Fruit fly (Drosophila melanogaster) whole organism, embryonic: ENCODE data around the gene BthD.

ENCODE experiments used
- Bgb ChIP-seq: fragments of 200-800 bp; sonication (Bioruptor generic); IDR thresholded peaks from 2 replicates; pipeline ENCODE4 v1.3.6; 2022; ENCODE audit warnings: missing biosample characterization, missing genetic modification characterization; ENCODE audit not compliant: partially characterized antibody
- BtbVII ChIP-seq: fragments of 200-800 bp; sonication (Bioruptor generic); optimal IDR thresholded peaks from 3 replicates; lab custom pipeline; 2017; ENCODE audit warnings: missing biosample characterization, mild to moderate bottlenecking, missing genetic modification characterization
- CG11695 ChIP-seq: fragments of 200-800 bp; sonication (Bioruptor generic); IDR thresholded peaks from 3 replicates; pipeline ENCODE4 v1.3.6; 2022; ENCODE audit warnings: missing biosample characterization, missing genetic modification characterization
- CG12155 ChIP-seq: fragments of 200-800 bp; sonication (Bioruptor generic); optimal IDR thresholded peaks from 3 replicates; lab custom pipeline; 2016; ENCODE audit warnings: missing biosample characterization, missing genetic modification characterization
- CG16813 ChIP-seq: fragments of 200-800 bp; sonication (Bioruptor generic); IDR thresholded peaks from 3 replicates; pipeline ENCODE4 v1.3.6; 2022; ENCODE audit warnings: missing biosample characterization, missing genetic modification characterization; ENCODE audit not compliant: partially characterized antibody
- CG17359 ChIP-seq: fragments of 200-800 bp; sonication (Bioruptor generic); optimal IDR thresholded peaks from 3 replicates; lab custom pipeline; 2018; ENCODE audit warnings: missing biosample characterization, mild to moderate bottlenecking, missing genetic modification characterization, moderate library complexity
- CG17612 ChIP-seq: fragments of 200-800 bp; sonication (Bioruptor generic); IDR thresholded peaks from 2 replicates; pipeline ENCODE4 v1.3.6; 2022; ENCODE audit warnings: missing biosample characterization, missing genetic modification characterization
- CG1832 ChIP-seq: fragments of 200-800 bp; sonication (Bioruptor generic); optimal IDR thresholded peaks from 2 replicates; lab custom pipeline; 2017; ENCODE audit warnings: missing biosample characterization, mild to moderate bottlenecking, missing genetic modification characterization, inconsistent platforms
- CG18476 ChIP-seq: fragments of 200-800 bp; sonication (Bioruptor generic); optimal IDR thresholded peaks from 2 replicates; lab custom pipeline; 2016; ENCODE audit warnings: missing biosample characterization, mild to moderate bottlenecking, missing genetic modification characterization
- CG32532 ChIP-seq: fragments of 200-800 bp; sonication (Bioruptor generic); IDR thresholded peaks from 2 replicates; pipeline ENCODE4 v1.3.6; 2022; ENCODE audit warnings: missing biosample characterization, missing genetic modification characterization
- CG34224 ChIP-seq: fragments of 200-800 bp; sonication (Bioruptor generic); IDR thresholded peaks from 3 replicates; pipeline ENCODE4 v1.3.6; 2022; ENCODE audit warnings: missing biosample characterization, missing genetic modification characterization; ENCODE audit not compliant: partially characterized antibody
- CG34376 ChIP-seq: fragments of 200-800 bp; sonication (Bioruptor generic); optimal IDR thresholded peaks from 2 replicates; lab custom pipeline; 2018; ENCODE audit warnings: missing biosample characterization, mild to moderate bottlenecking, missing genetic modification characterization
- CG43689 ChIP-seq: fragments of 200-800 bp; sonication (Bioruptor generic); IDR thresholded peaks from 2 replicates; pipeline ENCODE4 v1.3.6; 2022; ENCODE audit warnings: missing biosample characterization, missing genetic modification characterization
- CG4404 ChIP-seq: fragments of 200-800 bp; sonication (Bioruptor generic); IDR thresholded peaks from 2 replicates; pipeline ENCODE4 v1.3.6; 2022; ENCODE audit warnings: missing biosample characterization, missing genetic modification characterization
- CG4730 ChIP-seq: fragments of 200-800 bp; sonication (Bioruptor generic); IDR thresholded peaks from 2 replicates; pipeline ENCODE4 v1.3.6; 2022; ENCODE audit warnings: missing biosample characterization, missing genetic modification characterization
- CG6175 ChIP-seq: fragments of 200-800 bp; sonication (Bioruptor generic); IDR thresholded peaks from 3 replicates; pipeline ENCODE4 v1.3.6; 2022; ENCODE audit warnings: missing biosample characterization, missing genetic modification characterization
- CG6654 ChIP-seq: fragments of 200-800 bp; sonication (Bioruptor generic); optimal IDR thresholded peaks from 2 replicates; lab custom pipeline; 2017; ENCODE audit warnings: missing biosample characterization, mild to moderate bottlenecking, missing genetic modification characterization
- CG8765 ChIP-seq: fragments of 200-800 bp; sonication (Bioruptor generic); IDR thresholded peaks from 2 replicates; pipeline ENCODE4 v1.3.6; 2022; ENCODE audit warnings: missing biosample characterization, missing genetic modification characterization
- CG9876 ChIP-seq: fragments of 200-800 bp; sonication (Bioruptor generic); optimal IDR thresholded peaks from 2 replicates; lab custom pipeline; 2016; ENCODE audit warnings: missing biosample characterization, missing genetic modification characterization
- CHES-1-like ChIP-seq: fragments of 200-800 bp; sonication (Bioruptor generic); optimal IDR thresholded peaks from 2 replicates; lab custom pipeline; 2016; ENCODE audit warnings: missing biosample characterization, missing genetic modification characterization
- D ChIP-seq, 2 experiments: fragments of 200-800 bp in 1 of 2; fragments of >200 bp in 1 of 2; sonication (Bioruptor generic) in 1 of 2; optimal IDR thresholded peaks; 2 replicates in 1 of 2; 3 replicates in 1 of 2; lab custom pipeline; 2017; ENCODE audit warnings: mild to moderate bottlenecking in 1 of 2, missing biosample characterization in 1 of 2, missing genetic modification characterization in 1 of 2, missing genetic modification reagents in 1 of 2
- Dp ChIP-seq: fragments of 200-800 bp; sonication (Bioruptor generic); optimal IDR thresholded peaks from 2 replicates; lab custom pipeline; 2018; ENCODE audit warnings: missing biosample characterization, mild to moderate bottlenecking, missing genetic modification characterization, moderate library complexity
- H15 ChIP-seq: fragments of 200-800 bp; sonication (Bioruptor generic); IDR thresholded peaks from 3 replicates; pipeline ENCODE4 v1.3.6; 2022; ENCODE audit warnings: missing biosample characterization, missing genetic modification characterization
- HLH4C ChIP-seq: fragments of 200-800 bp; sonication (Bioruptor generic); IDR thresholded peaks from 3 replicates; pipeline ENCODE4 v1.3.6; 2022; ENCODE audit warnings: missing biosample characterization, missing genetic modification characterization; ENCODE audit not compliant: partially characterized antibody
- Hmx ChIP-seq: fragments of 200-800 bp; sonication (Bioruptor generic); optimal IDR thresholded peaks from 2 replicates; lab custom pipeline; 2016; ENCODE audit warnings: missing biosample characterization, missing genetic modification characterization
- Hr51 ChIP-seq, 2 experiments: fragments of 200-800 bp; sonication (Bioruptor generic); optimal IDR thresholded peaks; 2 replicates in 1 of 2; 3 replicates in 1 of 2; lab custom pipeline; 2016 to 2018; ENCODE audit warnings: missing biosample characterization in 2 of 2, missing genetic modification characterization in 2 of 2, mild to moderate bottlenecking in 1 of 2, moderate library complexity in 1 of 2
- Mad ChIP-seq: fragments of 200-800 bp; sonication (Bioruptor generic); optimal IDR thresholded peaks from 2 replicates; lab custom pipeline; 2016; ENCODE audit warnings: missing biosample characterization, missing genetic modification characterization
- NC2β ChIP-seq: fragments of 200-800 bp; sonication (Bioruptor generic); optimal IDR thresholded peaks from 2 replicates; lab custom pipeline; 2016; ENCODE audit warnings: missing biosample characterization, missing genetic modification characterization
- Rx ChIP-seq: fragments of 200-800 bp; sonication (Bioruptor generic); IDR thresholded peaks from 2 replicates; pipeline ENCODE4 v1.3.6; 2022; ENCODE audit warnings: missing biosample characterization, missing genetic modification characterization
- az2 ChIP-seq: fragments of 200-800 bp; sonication (Bioruptor generic); optimal IDR thresholded peaks from 3 replicates; lab custom pipeline; 2016; ENCODE audit warnings: missing biosample characterization, missing genetic modification characterization
- crol ChIP-seq: fragments of 200-800 bp; sonication (Bioruptor generic); IDR thresholded peaks from 2 replicates; pipeline ENCODE4 v1.3.6; 2022; ENCODE audit warnings: missing biosample characterization, missing genetic modification characterization
- danr ChIP-seq: fragments of 200-800 bp; sonication (Bioruptor generic); IDR thresholded peaks from 2 replicates; pipeline ENCODE4 v1.3.6; 2022; ENCODE audit warnings: missing biosample characterization, missing genetic modification characterization
- dysf ChIP-seq: fragments of 200-800 bp; sonication (Bioruptor generic); IDR thresholded peaks from 3 replicates; pipeline ENCODE4 v1.3.6; 2022; ENCODE audit warnings: missing biosample characterization, missing genetic modification characterization
- eve ChIP-seq, 2 experiments: fragments of >200 bp; optimal IDR thresholded peaks; 2 replicates each; lab custom pipeline; 2017; ENCODE audit warnings: missing biosample characterization in 2 of 2, missing genetic modification characterization in 2 of 2
- eyg ChIP-seq: fragments of 200-800 bp; sonication (Bioruptor generic); optimal IDR thresholded peaks from 3 replicates; lab custom pipeline; 2016; ENCODE audit warnings: missing biosample characterization, missing genetic modification characterization
- gce ChIP-seq: fragments of 200-800 bp; sonication (Bioruptor generic); IDR thresholded peaks from 3 replicates; pipeline ENCODE4 v1.3.6; 2022; ENCODE audit warnings: missing biosample characterization, missing genetic modification characterization
- gfzf ChIP-seq: fragments of 200-800 bp; sonication (Bioruptor generic); optimal IDR thresholded peaks from 2 replicates; lab custom pipeline; 2016; ENCODE audit warnings: missing biosample characterization, mild to moderate bottlenecking, missing genetic modification characterization, moderate library complexity
- gsb ChIP-seq: fragments of 200-800 bp; sonication (Bioruptor generic); IDR thresholded peaks from 2 replicates; pipeline ENCODE4 v1.3.6; 2022; ENCODE audit warnings: missing biosample characterization, missing genetic modification characterization
- gt ChIP-seq: fragments of 200-800 bp; sonication (Bioruptor generic); IDR thresholded peaks from 2 replicates; pipeline ENCODE4 v1.3.6; 2022; ENCODE audit warnings: missing biosample characterization, missing genetic modification characterization
- jumu ChIP-seq: fragments of 200-800 bp; sonication (Bioruptor generic); optimal IDR thresholded peaks from 3 replicates; lab custom pipeline; 2016; ENCODE audit warnings: missing biosample characterization, missing genetic modification characterization
- p53 ChIP-seq: fragments of 200-800 bp; sonication (Bioruptor generic); optimal IDR thresholded peaks from 2 replicates; lab custom pipeline; 2016; ENCODE audit warnings: missing biosample characterization, missing genetic modification characterization
- schlank ChIP-seq: fragments of 200-800 bp; sonication (Bioruptor generic); optimal IDR thresholded peaks from 2 replicates; lab custom pipeline; 2018; ENCODE audit warnings: missing biosample characterization, mild to moderate bottlenecking, missing genetic modification characterization
- sd ChIP-seq: fragments of 200-800 bp; sonication (Bioruptor generic); optimal IDR thresholded peaks from 3 replicates; lab custom pipeline; 2018; ENCODE audit warnings: missing biosample characterization, mild to moderate bottlenecking, missing genetic modification characterization, moderate library complexity
- sens-2 ChIP-seq: fragments of 200-800 bp; sonication (Bioruptor generic); IDR thresholded peaks from 2 replicates; pipeline ENCODE4 v1.3.6; 2022; ENCODE audit warnings: missing biosample characterization, missing genetic modification characterization
- shn ChIP-seq: fragments of 200-800 bp; sonication (Bioruptor generic); optimal IDR thresholded peaks from 3 replicates; lab custom pipeline; 2016; ENCODE audit warnings: missing biosample characterization, missing genetic modification characterization
- sim ChIP-seq: fragments of 200-800 bp; sonication (Bioruptor generic); IDR thresholded peaks from 2 replicates; pipeline ENCODE4 v1.3.6; 2022; ENCODE audit warnings: missing biosample characterization, missing genetic modification characterization
- stc ChIP-seq: fragments of 200-800 bp; sonication (Bioruptor generic); IDR thresholded peaks from 2 replicates; pipeline ENCODE4 v1.3.6; 2022; ENCODE audit warnings: missing biosample characterization, missing genetic modification characterization
- sug ChIP-seq: fragments of 200-800 bp; optimal IDR thresholded peaks from 2 replicates; lab custom pipeline; 2019; ENCODE audit warnings: missing biosample characterization, mild to moderate bottlenecking, missing genetic modification characterization, moderate library complexity
- tin ChIP-seq: fragments of 200-800 bp; sonication (Bioruptor generic); optimal IDR thresholded peaks from 3 replicates; lab custom pipeline; 2016; ENCODE audit warnings: missing biosample characterization, missing genetic modification characterization
- vnd ChIP-seq: fragments of 200-800 bp; sonication (Bioruptor generic); IDR thresholded peaks from 3 replicates; pipeline ENCODE4 v1.3.6; 2022; ENCODE audit warnings: missing biosample characterization, missing genetic modification characterization; ENCODE audit not compliant: partially characterized antibody
- zfh1 ChIP-seq: fragments of 200-800 bp; sonication (Bioruptor generic); IDR thresholded peaks from 3 replicates; pipeline ENCODE4 v1.3.6; 2022; ENCODE audit warnings: missing biosample characterization, missing genetic modification characterization

Gene BthD

DNA sequence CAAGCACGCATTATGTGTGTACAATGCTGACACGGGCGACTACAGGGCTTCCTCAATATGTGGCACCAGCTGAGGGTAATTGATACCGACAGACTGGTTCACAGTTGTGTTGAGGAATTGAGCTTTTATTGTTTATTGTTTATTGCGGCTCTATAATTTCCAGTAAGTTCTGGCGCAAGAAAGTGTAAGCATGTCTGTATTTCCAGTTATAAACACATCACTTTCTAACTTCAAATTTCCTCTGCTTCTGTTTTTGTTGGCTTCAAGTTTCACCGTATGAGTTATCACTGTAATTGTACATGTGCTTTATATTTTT is 14.6 kb downstream of the BthD start (continued):
- TF ChIP-seq stc (peak; percentile 58), Hmx (peak; percentile 21), zfh1 (GFP tag; lab: Robert Waterston, UW) (peak; percentile 56; the same call in 2 of the 3 replicates), eve (GFP tag; optimal IDR thresholded peaks at IDR 0.05; lab: Kevin White, UChicago) (no peak), tin (GFP tag; lab: Kevin White, UChicago) (peak; percentile 73), H15 (GFP tag; lab: Robert Waterston, UW) (peak; percentile 73; the same call in 2 of the 3 replicates), D (optimal IDR thresholded peaks at IDR 0.05; lab: Kevin White, UChicago) (no peak), D (GFP tag; optimal IDR thresholded peaks at IDR 0.05; lab: Kevin White, UChicago) (peak; percentile 56), sens-2 (GFP tag; lab: Robert Waterston, UW) (no peak), CG9876 (peak; percentile 65), CG16813 (no peak), NC2β (GFP tag; lab: Kevin White, UChicago) (peak; percentile 71), HLH4C (GFP tag; lab: Robert Waterston, UW) (no peak), CG34376 (GFP tag; lab: Kevin White, UChicago) (peak; percentile 78), CG4404 (GFP tag; lab: Robert Waterston, UW) (peak; percentile 58), CG1832 (GFP tag; lab: Kevin White, UChicago) (no peak), gfzf (no peak), Dp (no peak), az2 (GFP tag; lab: Kevin White, UChicago) (peak; percentile 76), sim (GFP tag; lab: Robert Waterston, UW) (no peak), CG4730 (peak; percentile 50; the same call in 1 of the 2 replicates), shn (GFP tag; lab: Kevin White, UChicago) (peak; percentile 84), Hr51 (GFP tag; optimal IDR thresholded peaks at IDR 0.05; lab: Kevin White, UChicago) (peak; percentile 34 to 82), CG43689 (GFP tag; lab: Robert Waterston, UW) (no peak), sd (tag; lab: Kevin White, UChicago) (peak; percentile 69), crol (GFP tag; lab: Robert Waterston, UW) (no peak), p53 (peak; percentile 47), CG17359 (tag; lab: Kevin White, UChicago) (peak; percentile 75), dysf (peak; percentile 91), CG18476 (no peak), schlank (tag; lab: Kevin White, UChicago) (peak; percentile 50), sug (tag; lab: Kevin White, UChicago) (peak; percentile 66), CG6654 (GFP tag; lab: Kevin White, UChicago) (peak; percentile 0), gt (GFP tag; lab: Robert Waterston, UW) (no peak), CG11695 (GFP tag; lab: Robert Waterston, UW) (peak; percentile 78), CG12155 (GFP tag; lab: Kevin White, UChicago) (peak; percentile 66), BtbVII (GFP tag; lab: Kevin White, UChicago) (peak; percentile 72), CHES-1-like (GFP tag; lab: Kevin White, UChicago) (peak; percentile 76), Rx (GFP tag; lab: Robert Waterston, UW) (peak; percentile 28; the same call in 1 of the 2 replicates), Bgb (GFP tag; lab: Robert Waterston, UW) (no peak), gsb (GFP tag; lab: Robert Waterston, UW) (0 out of 2 replicates have a peak, but pooled peaks have one; percentile 38), vnd (GFP tag; lab: Robert Waterston, UW) (no peak), eyg (GFP tag; lab: Kevin White, UChicago) (peak; percentile 22), CG34224 (GFP tag; lab: Robert Waterston, UW) (no peak), CG8765 (no peak), Mad (GFP tag; lab: Kevin White, UChicago) (peak; percentile 36), jumu (GFP tag; lab: Kevin White, UChicago) (peak; percentile 65), gce (GFP tag; lab: Robert Waterston, UW) (0 out of 3 replicates have a peak, but pooled peaks have one; percentile 24), CG6175 (0 out of 3 replicates have a peak, but pooled peaks have one; percentile 31), CG17612 (0 out of 2 replicates have a peak, but pooled peaks have one; percentile 22), CG32532 (GFP tag; lab: Robert Waterston, UW) (peak; percentile 85), danr (peak; percentile 59)
